Worm (Caenorhabditis elegans) whole organism, L1 larva: ENCODE results near the gene W03B1.9.
A peak's percentile ranks its signal among the peaks of the same experiment; 100 is the strongest.

Source experiments
- C04F5.9 ChIP-seq: sonication (generic microtip); optimal IDR thresholded peaks from 2 replicates; lab custom pipeline; 2016; ENCODE audit warnings: missing genetic modification characterization, missing compliant biosample characterization
- F16B12.6 ChIP-seq: fragments of 150-350 bp; optimal IDR thresholded peaks from 2 replicates; lab custom pipeline; 2014; ENCODE audit warnings: missing biosample characterization, missing genetic modification characterization
- aha-1 ChIP-seq: fragments of 150-350 bp; optimal IDR thresholded peaks from 2 replicates; lab custom pipeline; 2014; ENCODE audit warnings: missing biosample characterization, missing genetic modification characterization
- aly-2 ChIP-seq: fragments of 150-350 bp; optimal IDR thresholded peaks from 2 replicates; lab custom pipeline; 2014; ENCODE audit warnings: missing biosample characterization, missing genetic modification characterization
- ama-1 ChIP-seq: fragments of 150-350 bp; optimal IDR thresholded peaks from 2 replicates; lab custom pipeline; 2014
- blmp-1 ChIP-seq: fragments of 150-350 bp; optimal IDR thresholded peaks from 2 replicates; lab custom pipeline; 2014; ENCODE audit warnings: missing biosample characterization, missing genetic modification characterization
- ceh-8 ChIP-seq: fragments of 200-800 bp; sonication (Bioruptor generic); optimal IDR thresholded peaks from 2 replicates; lab custom pipeline; 2018; ENCODE audit warnings: mild to moderate bottlenecking, missing genetic modification characterization, moderate library complexity, missing compliant biosample characterization
- ceh-82 ChIP-seq, 3 experiments: fragments of 150-350 bp in 1 of 3; sonication (generic microtip) in 2 of 3; optimal IDR thresholded peaks; 2 replicates each; lab custom pipeline; 2014 to 2017; ENCODE audit warnings: missing biosample characterization in 3 of 3, missing genetic modification characterization in 3 of 3
- ceh-90 ChIP-seq: sonication (generic microtip); optimal IDR thresholded peaks from 2 replicates; lab custom pipeline; 2016; ENCODE audit warnings: missing genetic modification characterization, missing compliant biosample characterization
- ces-1 ChIP-seq: fragments of 150-350 bp; optimal IDR thresholded peaks from 2 replicates; lab custom pipeline; 2014; ENCODE audit warnings: missing biosample characterization, missing genetic modification reagents, missing genetic modification characterization
- dpl-1 ChIP-seq, 3 experiments: fragments of 150-350 bp in 2 of 3; sonication (generic microtip) in 1 of 3; optimal IDR thresholded peaks; 2 replicates each; lab custom pipeline; 2014 to 2017; ENCODE audit warnings: missing biosample characterization in 3 of 3, missing genetic modification characterization in 3 of 3, missing genetic modification reagents in 3 of 3
- dsc-1 ChIP-seq: sonication (generic microtip); optimal IDR thresholded peaks from 2 replicates; lab custom pipeline; 2016; ENCODE audit warnings: mild to moderate bottlenecking, missing genetic modification characterization, missing compliant biosample characterization
- efl-3 ChIP-seq: fragments of 200-800 bp; sonication (Bioruptor generic); optimal IDR thresholded peaks from 2 replicates; lab custom pipeline; 2018; ENCODE audit warnings: mild to moderate bottlenecking, missing genetic modification characterization, missing compliant biosample characterization
- elt-3 ChIP-seq, 6 experiments: fragments of 150-350 bp in 1 of 6; sonication (generic microtip); optimal IDR thresholded peaks; 2 replicates each; lab custom pipeline; 2017 to 2018; ENCODE audit warnings: missing biosample characterization in 6 of 6, missing genetic modification characterization in 6 of 6, inconsistent platforms in 1 of 6
- ets-5 ChIP-seq: fragments of 200-800 bp; sonication (Bioruptor generic); IDR thresholded peaks from 2 replicates; pipeline ENCODE4 v1.3.6; 2022; ENCODE audit warnings: missing genetic modification characterization, missing compliant biosample characterization
- fkh-4 ChIP-seq: sonication (generic microtip); optimal IDR thresholded peaks from 2 replicates; lab custom pipeline; 2016; ENCODE audit warnings: missing compliant biosample characterization, missing genetic modification characterization, borderline replicate concordance
- fkh-8 ChIP-seq: sonication (generic microtip); optimal IDR thresholded peaks from 2 replicates; lab custom pipeline; 2016; ENCODE audit warnings: mild to moderate bottlenecking, missing genetic modification characterization, missing compliant biosample characterization
- fos-1 ChIP-seq: fragments of 150-350 bp; optimal IDR thresholded peaks from 2 replicates; lab custom pipeline; 2014; ENCODE audit warnings: missing biosample characterization, missing genetic modification characterization
- grh-1 ChIP-seq: fragments of 200-800 bp; sonication (Bioruptor generic); IDR thresholded peaks from 2 replicates; pipeline ENCODE4 v1.3.6; 2022; ENCODE audit warnings: missing genetic modification reagents, missing genetic modification characterization, missing compliant biosample characterization
- hlh-17 ChIP-seq: fragments of 200-800 bp; sonication (Bioruptor generic); optimal IDR thresholded peaks from 2 replicates; lab custom pipeline; 2018; ENCODE audit warnings: missing genetic modification characterization, mild to moderate bottlenecking, missing compliant biosample characterization, moderate library complexity, borderline replicate concordance
- hpl-2 ChIP-seq: fragments of 150-350 bp; optimal IDR thresholded peaks from 2 replicates; lab custom pipeline; 2014; ENCODE audit warnings: missing biosample characterization, missing genetic modification reagents, missing genetic modification characterization
- irx-1 ChIP-seq: sonication (generic microtip); optimal IDR thresholded peaks from 2 replicates; lab custom pipeline; 2016; ENCODE audit warnings: missing genetic modification characterization, missing compliant biosample characterization
- isw-1 ChIP-seq: fragments of 200-800 bp; sonication (Bioruptor generic); IDR thresholded peaks from 2 replicates; pipeline ENCODE4 v1.3.6; 2022; ENCODE audit warnings: missing genetic modification characterization, missing compliant biosample characterization
- jun-1 ChIP-seq: fragments of 150-350 bp; optimal IDR thresholded peaks from 2 replicates; lab custom pipeline; 2014; ENCODE audit warnings: missing biosample characterization, missing genetic modification reagents, missing genetic modification characterization
- lin-13 ChIP-seq: fragments of 150-350 bp; optimal IDR thresholded peaks from 2 replicates; lab custom pipeline; 2014; ENCODE audit warnings: missing biosample characterization, missing genetic modification reagents, missing genetic modification characterization
- lin-15B ChIP-seq: fragments of 150-350 bp; sonication (generic microtip); optimal IDR thresholded peaks from 3 replicates; lab custom pipeline; 2014; ENCODE audit warnings: missing biosample characterization, missing genetic modification characterization
- lin-39 ChIP-seq: fragments of 150-350 bp; optimal IDR thresholded peaks from 2 replicates; lab custom pipeline; 2014; ENCODE audit warnings: missing biosample characterization, missing genetic modification reagents, missing genetic modification characterization
- lsy-2 ChIP-seq, 2 experiments: fragments of 150-350 bp; optimal IDR thresholded peaks; 2 replicates each; lab custom pipeline; 2014; ENCODE audit warnings: missing biosample characterization in 2 of 2, missing genetic modification characterization in 2 of 2
- mab-9 ChIP-seq: fragments of 200-800 bp; sonication (Bioruptor generic); IDR thresholded peaks from 2 replicates; pipeline ENCODE4 v1.3.6; 2022; ENCODE audit warnings: missing genetic modification reagents, missing genetic modification characterization, missing compliant biosample characterization
- nhr-12 ChIP-seq: sonication (generic microtip); optimal IDR thresholded peaks from 2 replicates; lab custom pipeline; 2017; ENCODE audit warnings: missing biosample characterization, missing genetic modification characterization
- nhr-20 ChIP-seq: sonication (generic microtip); optimal IDR thresholded peaks from 2 replicates; lab custom pipeline; 2016; ENCODE audit warnings: mild to moderate bottlenecking, missing genetic modification characterization, missing compliant biosample characterization
- nhr-237 ChIP-seq: fragments of 150-350 bp; optimal IDR thresholded peaks from 2 replicates; lab custom pipeline; 2014; ENCODE audit warnings: missing biosample characterization, missing genetic modification characterization
- nhr-28 ChIP-seq: fragments of 150-350 bp; optimal IDR thresholded peaks from 2 replicates; lab custom pipeline; 2014; ENCODE audit warnings: missing biosample characterization, missing genetic modification characterization
- nhr-47 ChIP-seq: sonication (generic microtip); optimal IDR thresholded peaks from 2 replicates; lab custom pipeline; 2016; ENCODE audit warnings: mild to moderate bottlenecking, missing genetic modification characterization, moderate library complexity, missing compliant biosample characterization
- nhr-71 ChIP-seq: sonication (generic microtip); optimal IDR thresholded peaks from 2 replicates; lab custom pipeline; 2016; ENCODE audit warnings: mild to moderate bottlenecking, missing genetic modification characterization, moderate library complexity, missing compliant biosample characterization
- nhr-76 ChIP-seq: sonication (generic microtip); optimal IDR thresholded peaks from 2 replicates; lab custom pipeline; 2017; ENCODE audit warnings: missing biosample characterization, missing genetic modification characterization
- nhr-84 ChIP-seq: sonication (generic microtip); optimal IDR thresholded peaks from 2 replicates; lab custom pipeline; 2017; ENCODE audit warnings: missing biosample characterization, missing genetic modification characterization
- nhr-85 ChIP-seq: sonication (generic microtip); peaks from one replicate; lab custom pipeline; 2016; ENCODE audit warnings: missing genetic modification characterization, inconsistent platforms, missing compliant biosample characterization
- nhr-90 ChIP-seq: sonication (generic microtip); optimal IDR thresholded peaks from 2 replicates; lab custom pipeline; 2016; ENCODE audit warnings: mild to moderate bottlenecking, missing genetic modification characterization, missing compliant biosample characterization; ENCODE audit not compliant: poor library complexity
- pax-3 ChIP-seq: fragments of 200-800 bp; sonication (Bioruptor generic); optimal IDR thresholded peaks from 2 replicates; lab custom pipeline; 2018; ENCODE audit warnings: mild to moderate bottlenecking, missing genetic modification characterization, moderate library complexity, missing compliant biosample characterization
- pqm-1 ChIP-seq: sonication (generic microtip); optimal IDR thresholded peaks from 3 replicates; lab custom pipeline; 2017; ENCODE audit warnings: missing biosample characterization, missing genetic modification characterization
- skn-1 ChIP-seq: fragments of 150-350 bp; optimal IDR thresholded peaks from 2 replicates; lab custom pipeline; 2014; ENCODE audit warnings: missing biosample characterization, missing genetic modification characterization
- snu-23 ChIP-seq: sonication (generic microtip); optimal IDR thresholded peaks from 2 replicates; lab custom pipeline; 2016; ENCODE audit warnings: missing genetic modification characterization, missing compliant biosample characterization
- sptf-1 ChIP-seq: fragments of 150-350 bp; optimal IDR thresholded peaks from 2 replicates; lab custom pipeline; 2014; ENCODE audit warnings: missing biosample characterization, missing genetic modification characterization
- swsn-7 ChIP-seq: sonication (generic microtip); optimal IDR thresholded peaks from 2 replicates; lab custom pipeline; 2016; ENCODE audit warnings: missing genetic modification characterization, missing compliant biosample characterization
- tbx-2 ChIP-seq: sonication (generic microtip); optimal IDR thresholded peaks from 2 replicates; lab custom pipeline; 2016; ENCODE audit warnings: missing genetic modification characterization, missing compliant biosample characterization
- unc-130 ChIP-seq: fragments of 150-350 bp; optimal IDR thresholded peaks from 2 replicates; lab custom pipeline; 2017; ENCODE audit warnings: missing biosample characterization, missing genetic modification characterization, inconsistent platforms
- unc-62 ChIP-seq: fragments of 150-350 bp; optimal IDR thresholded peaks from 2 replicates; lab custom pipeline; 2014; ENCODE audit warnings: missing biosample characterization, missing genetic modification reagents, missing genetic modification characterization
- unc-98 ChIP-seq: fragments of 200-800 bp; sonication (Bioruptor generic); IDR thresholded peaks from 2 replicates; pipeline ENCODE4 v1.3.6; 2022; ENCODE audit warnings: missing genetic modification characterization, missing compliant biosample characterization
- xbp-1 ChIP-seq: sonication (generic microtip); optimal IDR thresholded peaks from 2 replicates; lab custom pipeline; 2016; ENCODE audit warnings: missing genetic modification characterization, missing compliant biosample characterization
- zag-1 ChIP-seq: fragments of 150-350 bp; optimal IDR thresholded peaks from 2 replicates; lab custom pipeline; 2014; ENCODE audit warnings: missing biosample characterization, missing genetic modification characterization
- zip-4 ChIP-seq: fragments of 200-800 bp; sonication (Bioruptor generic); optimal IDR thresholded peaks from 2 replicates; lab custom pipeline; 2018; ENCODE audit warnings: mild to moderate bottlenecking, missing genetic modification characterization, moderate library complexity, missing compliant biosample characterization

The W03B1.9 gene

ce11 chrIV:4369116-4369515, 12.3 kb upstream of the W03B1.9 start:
- TF ChIP-seq fos-1 (tag; lab: Kevin White, UChicago) (no peak), jun-1 (tag; lab: Kevin White, UChicago) (no peak), grh-1 (no peak), zip-4 (GFP tag; lab: Kevin White, UChicago) (no peak), ceh-8 (GFP tag; lab: Kevin White, UChicago) (no peak)

- TF ChIP-seq efl-3 (GFP tag; lab: Kevin White, UChicago) (no peak), nhr-85 (tag; lab: Kevin White, UChicago) (peak; percentile 84), pqm-1 (tag; lab: Kevin White, UChicago) (no peak), nhr-20 (peak; percentile 66), C04F5.9 (tag; lab: Kevin White, UChicago) (peak; percentile 20), tbx-2 (tag; lab: Kevin White, UChicago) (peak; percentile 77), ama-1 (lab: Kevin White, UChicago) (no peak), ces-1 (no peak), swsn-7 (tag; lab: Kevin White, UChicago) (peak; percentile 80), nhr-71 (peak; percentile 87), lin-13 (GFP tag; lab: Kevin White, UChicago) (peak; percentile 15), sptf-1 (tag; lab: Kevin White, UChicago) (no peak), grh-1 (peak; percentile 49), nhr-237 (tag; lab: Kevin White, UChicago) (peak; percentile 12), blmp-1 (tag; lab: Kevin White, UChicago) (no peak), fkh-4 (tag; lab: Kevin White, UChicago) (no peak), nhr-28 (tag; lab: Kevin White, UChicago) (no peak), nhr-90 (tag; lab: Kevin White, UChicago) (peak; percentile 61), hlh-17 (GFP tag; lab: Kevin White, UChicago) (no peak), nhr-84 (tag; lab: Kevin White, UChicago) (no peak), unc-98 (no peak), F16B12.6 (tag; lab: Kevin White, UChicago) (peak; percentile 47), irx-1 (peak; percentile 53), dsc-1 (tag; lab: Kevin White, UChicago) (no peak), isw-1 (GFP tag; lab: Robert Waterston, UW) (peak; percentile 64), skn-1 (tag; lab: Kevin White, UChicago) (peak; percentile 60), jun-1 (tag; lab: Kevin White, UChicago) (peak; percentile 77), nhr-47 (tag; lab: Kevin White, UChicago) (peak; percentile 86), ceh-90 (tag; lab: Kevin White, UChicago) (peak; percentile 29), aha-1 (tag; lab: Kevin White, UChicago) (no peak), zag-1 (tag; lab: Kevin White, UChicago) (peak; percentile 27), mab-9 (no peak), unc-62 (GFP tag; lab: Kevin White, UChicago) (no peak), fkh-8 (peak; percentile 27), nhr-76 (tag; lab: Kevin White, UChicago) (no peak), lsy-2 (tag; optimal IDR thresholded peaks at IDR 0.05; lab: Kevin White, UChicago) (peak; percentile 85 to 86), dpl-1 (GFP tag; optimal IDR thresholded peaks at IDR 0.05; lab: Kevin White, UChicago) (peak; percentile 76 to 84 (median 83)), pax-3 (no peak), aly-2 (tag; lab: Kevin White, UChicago) (peak; percentile 11), ets-5 (GFP tag; lab: Robert Waterston, UW) (no peak), elt-3 (tag; optimal IDR thresholded peaks at IDR 0.05; lab: Kevin White, UChicago) (peak in 2 of 6 experiments; percentile 8 to 57), lin-39 (tag; lab: Kevin White, UChicago) (peak; percentile 63), ceh-82 (tag; optimal IDR thresholded peaks at IDR 0.05; lab: Kevin White, UChicago) (peak; percentile 50 to 78 (median 72)), hpl-2 (GFP tag; lab: Kevin White, UChicago) (no peak), nhr-12 (tag; lab: Kevin White, UChicago) (no peak), xbp-1 (tag; lab: Kevin White, UChicago) (peak; percentile 79), unc-130 (tag; lab: Kevin White, UChicago) (peak; percentile 80), lin-15B (tag; lab: Kevin White, UChicago) (peak; percentile 8), snu-23 (peak; percentile 84)
These were observed 3.7 kb upstream of the W03B1.9 start, which contains the start of gene F55F10.1 for ce11 chrIV:4360497-4360896. Gene F55F10.1 (plus strand): TSS chrIV:4360837.
